Worm (Caenorhabditis elegans) whole organism, late embryonic: ENCODE measurements around the gene let-418.

Source experiments
- C08G9.2 ChIP-seq: sonication (generic microtip); optimal IDR thresholded peaks from 2 replicates; lab custom pipeline; 2016; ENCODE audit warnings: mild to moderate bottlenecking, missing genetic modification characterization, moderate library complexity, missing compliant biosample characterization
- T23F11.4 ChIP-seq: fragments of 200-800 bp; sonication (Bioruptor generic); optimal IDR thresholded peaks from 2 replicates; lab custom pipeline; 2018; ENCODE audit warnings: mild to moderate bottlenecking, missing genetic modification characterization, missing compliant biosample characterization
- ahr-1 ChIP-seq: sonication (generic microtip); optimal IDR thresholded peaks from 2 replicates; lab custom pipeline; 2016; ENCODE audit warnings: missing genetic modification characterization, missing compliant biosample characterization
- ceh-14 ChIP-seq: sonication (generic microtip); optimal IDR thresholded peaks from 2 replicates; lab custom pipeline; 2016; ENCODE audit warnings: missing genotype, missing genetic modification characterization, missing compliant biosample characterization
- ceh-19 ChIP-seq: fragments of 200-800 bp; sonication (Bioruptor generic); optimal IDR thresholded peaks from 2 replicates; lab custom pipeline; 2018; ENCODE audit warnings: mild to moderate bottlenecking, missing genetic modification characterization, missing compliant biosample characterization
- ceh-2 ChIP-seq: sonication (generic microtip); optimal IDR thresholded peaks from 2 replicates; lab custom pipeline; 2016; ENCODE audit warnings: missing genotype, missing genetic modification characterization, missing compliant biosample characterization
- ceh-31 ChIP-seq: sonication (generic microtip); optimal IDR thresholded peaks from 2 replicates; lab custom pipeline; 2016; ENCODE audit warnings: missing genetic modification characterization, missing compliant biosample characterization
- ceh-34 ChIP-seq: sonication (generic microtip); optimal IDR thresholded peaks from 2 replicates; lab custom pipeline; 2016; ENCODE audit warnings: mild to moderate bottlenecking, missing genetic modification characterization, missing compliant biosample characterization
- ceh-45 ChIP-seq: fragments of 200-800 bp; sonication (Bioruptor generic); IDR thresholded peaks from 2 replicates; pipeline ENCODE4 v1.3.6; 2022; ENCODE audit warnings: missing genetic modification reagents, missing genetic modification characterization, missing compliant biosample characterization
- ceh-48 ChIP-seq: sonication (generic microtip); optimal IDR thresholded peaks from 2 replicates; lab custom pipeline; 2016; ENCODE audit warnings: missing genetic modification characterization, inconsistent platforms, missing compliant biosample characterization
- ceh-6 ChIP-seq: fragments of 200-800 bp; sonication (Bioruptor generic); optimal IDR thresholded peaks from 2 replicates; lab custom pipeline; 2018; ENCODE audit warnings: mild to moderate bottlenecking, missing genetic modification characterization, missing compliant biosample characterization
- ceh-9 ChIP-seq: sonication (generic microtip); optimal IDR thresholded peaks from 2 replicates; lab custom pipeline; 2016; ENCODE audit warnings: mild to moderate bottlenecking, missing genetic modification characterization, inconsistent platforms, missing compliant biosample characterization
- che-1 ChIP-seq: sonication (generic microtip); optimal IDR thresholded peaks from 2 replicates; lab custom pipeline; 2016; ENCODE audit warnings: mild to moderate bottlenecking, missing genetic modification characterization, missing compliant biosample characterization
- elt-2 ChIP-seq: sonication (generic microtip); optimal IDR thresholded peaks from 2 replicates; lab custom pipeline; 2016; ENCODE audit warnings: missing genetic modification reagents, missing genetic modification characterization, missing compliant biosample characterization
- elt-4 ChIP-seq: sonication (generic microtip); optimal IDR thresholded peaks from 2 replicates; lab custom pipeline; 2016; ENCODE audit warnings: missing genetic modification characterization, missing compliant biosample characterization
- ets-4 ChIP-seq: sonication (generic microtip); optimal IDR thresholded peaks from 2 replicates; lab custom pipeline; 2016; ENCODE audit warnings: missing genetic modification characterization, missing compliant biosample characterization
- fkh-6 ChIP-seq: sonication (generic microtip); optimal IDR thresholded peaks from 2 replicates; lab custom pipeline; 2016; ENCODE audit warnings: missing genetic modification characterization, missing compliant biosample characterization
- gmeb-2 ChIP-seq: sonication (generic microtip); optimal IDR thresholded peaks from 2 replicates; lab custom pipeline; 2016; ENCODE audit warnings: missing genetic modification characterization, inconsistent platforms, missing compliant biosample characterization
- hlh-13 ChIP-seq: fragments of 200-800 bp; sonication (Bioruptor generic); optimal IDR thresholded peaks from 2 replicates; lab custom pipeline; 2018; ENCODE audit warnings: mild to moderate bottlenecking, missing genetic modification characterization, missing compliant biosample characterization
- hlh-15 ChIP-seq: sonication (generic microtip); optimal IDR thresholded peaks from 2 replicates; lab custom pipeline; 2016; ENCODE audit warnings: missing genetic modification characterization, missing compliant biosample characterization
- hlh-30 ChIP-seq: sonication (generic microtip); optimal IDR thresholded peaks from 2 replicates; lab custom pipeline; 2017; ENCODE audit warnings: antibody characterized with exemption, missing genetic modification characterization, missing compliant biosample characterization; ENCODE audit not compliant: insufficient read depth
- nhr-11 ChIP-seq: fragments of 150-350 bp; optimal IDR thresholded peaks from 2 replicates; lab custom pipeline; 2014; ENCODE audit warnings: missing biosample characterization, missing genetic modification characterization
- pag-3 ChIP-seq: sonication (generic microtip); optimal IDR thresholded peaks from 2 replicates; lab custom pipeline; 2016; ENCODE audit warnings: missing compliant biosample characterization, missing genetic modification characterization, borderline replicate concordance
- pat-9 ChIP-seq: fragments of 200-800 bp; sonication (Bioruptor generic); optimal IDR thresholded peaks from 2 replicates; lab custom pipeline; 2018; ENCODE audit warnings: mild to moderate bottlenecking, missing genetic modification characterization, moderate library complexity, missing compliant biosample characterization
- sdc-2 ChIP-seq: sonication (generic microtip); optimal IDR thresholded peaks from 2 replicates; lab custom pipeline; 2016; ENCODE audit warnings: missing genotype, missing genetic modification characterization, missing compliant biosample characterization
- syd-9 ChIP-seq: sonication (generic microtip); optimal IDR thresholded peaks from 2 replicates; lab custom pipeline; 2016; ENCODE audit warnings: mild to moderate bottlenecking, missing genetic modification characterization, moderate library complexity, missing compliant biosample characterization
- ttx-3 ChIP-seq: sonication (generic microtip); optimal IDR thresholded peaks from 2 replicates; lab custom pipeline; 2016; ENCODE audit warnings: missing genetic modification reagents, missing genetic modification characterization, missing compliant biosample characterization
- unc-3 ChIP-seq, 2 experiments: fragments of 200-800 bp in 1 of 2; sonication (Bioruptor generic) in 1 of 2; sonication (generic microtip) in 1 of 2; conservative IDR thresholded peaks in 1 of 2; optimal IDR thresholded peaks in 1 of 2; 2 replicates each; pipeline versions ENCODE4 v1.3.6 to Lab custom; 2016 to 2022; ENCODE audit warnings: missing compliant biosample characterization in 2 of 2, missing genetic modification characterization in 2 of 2, missing genetic modification reagents in 1 of 2
- unc-55 ChIP-seq: sonication (generic microtip); optimal IDR thresholded peaks from 2 replicates; lab custom pipeline; 2017; ENCODE audit warnings: missing biosample characterization, missing genetic modification reagents, missing genetic modification characterization
- zip-5 ChIP-seq: sonication (generic microtip); optimal IDR thresholded peaks from 2 replicates; lab custom pipeline; 2016; ENCODE audit warnings: missing genetic modification characterization, missing compliant biosample characterization
- ztf-16 ChIP-seq: sonication (generic microtip); optimal IDR thresholded peaks from 2 replicates; lab custom pipeline; 2017; ENCODE audit warnings: missing genetic modification characterization, missing compliant biosample characterization

let-418 gene

DNA sequence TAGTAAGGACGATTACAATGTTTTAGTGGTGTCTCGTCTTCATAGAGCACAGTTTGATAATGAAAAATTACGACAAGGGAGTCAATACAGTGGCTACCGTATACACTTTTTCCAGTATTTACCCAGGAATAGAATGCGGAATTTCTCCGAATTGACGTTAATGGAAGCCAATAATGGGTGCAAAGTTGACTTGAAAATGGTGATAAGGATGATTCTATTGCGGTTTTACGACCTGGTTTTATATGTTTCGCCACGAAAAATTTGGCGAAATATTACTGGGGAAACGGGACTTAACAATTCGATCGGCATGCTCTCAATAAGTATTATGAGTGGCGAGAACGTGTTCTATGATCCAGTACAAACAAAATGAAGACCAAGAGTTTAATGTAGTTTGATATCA lies 6.7 kb upstream of the let-418 start:
- TF ChIP-seq syd-9 (tag; lab: Kevin White, UChicago): no peak

DNA sequence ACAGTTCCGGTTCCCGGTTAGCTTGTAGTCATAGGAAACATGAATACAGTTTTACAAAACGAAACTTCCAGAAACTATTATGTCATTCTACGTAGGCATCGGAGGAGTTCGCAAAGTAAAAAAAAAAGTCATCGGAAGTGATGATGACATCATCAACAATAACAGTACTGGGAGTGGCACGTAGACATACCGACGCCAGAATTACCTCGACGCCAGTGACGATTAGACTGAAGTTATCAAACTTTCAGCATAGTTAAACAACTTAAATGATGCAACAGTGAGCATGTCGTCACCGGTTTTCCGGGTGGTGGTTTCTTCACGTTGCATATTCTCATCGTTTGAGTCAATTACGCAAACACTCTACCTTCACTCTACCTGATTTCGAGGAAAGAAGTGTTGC lies 6.2 kb upstream of the let-418 start:
- no peak for TF ChIP-seq ttx-3 (tag; lab: Kevin White, UChicago)
- TF ChIP-seq elt-4: no peak
- no peak for TF ChIP-seq gmeb-2 (tag; lab: Kevin White, UChicago)
- no peak for TF ChIP-seq sdc-2 (tag; lab: Kevin White, UChicago)
- TF ChIP-seq ahr-1 (tag; lab: Kevin White, UChicago): no peak
- no peak for TF ChIP-seq hlh-15
- TF ChIP-seq fkh-6 (tag; lab: Kevin White, UChicago): no peak
- TF ChIP-seq ceh-34: no peak
- TF ChIP-seq ceh-14 (tag; lab: Kevin White, UChicago): no peak
- no peak for TF ChIP-seq ceh-31 (tag; lab: Kevin White, UChicago)
- TF ChIP-seq ceh-19: no peak
- TF ChIP-seq ceh-2 (tag; lab: Kevin White, UChicago): no peak
- TF ChIP-seq C08G9.2: no peak
- no peak for TF ChIP-seq nhr-11 (tag; lab: Kevin White, UChicago)
- no peak for TF ChIP-seq ceh-45 (GFP tag; lab: Robert Waterston, UW)
- no peak for TF ChIP-seq pag-3 (tag; lab: Kevin White, UChicago)
- TF ChIP-seq unc-3 (GFP tag; conservative IDR thresholded peaks at IDR 0.05; lab: Robert Waterston, UW): no peak
- no peak for TF ChIP-seq unc-3 (tag; optimal IDR thresholded peaks at IDR 0.05; lab: Kevin White, UChicago)
- TF ChIP-seq T23F11.4 (GFP tag; lab: Kevin White, UChicago): no peak
- TF ChIP-seq hlh-30: no peak
- TF ChIP-seq, all 69 proteins: peak for 0

DNA sequence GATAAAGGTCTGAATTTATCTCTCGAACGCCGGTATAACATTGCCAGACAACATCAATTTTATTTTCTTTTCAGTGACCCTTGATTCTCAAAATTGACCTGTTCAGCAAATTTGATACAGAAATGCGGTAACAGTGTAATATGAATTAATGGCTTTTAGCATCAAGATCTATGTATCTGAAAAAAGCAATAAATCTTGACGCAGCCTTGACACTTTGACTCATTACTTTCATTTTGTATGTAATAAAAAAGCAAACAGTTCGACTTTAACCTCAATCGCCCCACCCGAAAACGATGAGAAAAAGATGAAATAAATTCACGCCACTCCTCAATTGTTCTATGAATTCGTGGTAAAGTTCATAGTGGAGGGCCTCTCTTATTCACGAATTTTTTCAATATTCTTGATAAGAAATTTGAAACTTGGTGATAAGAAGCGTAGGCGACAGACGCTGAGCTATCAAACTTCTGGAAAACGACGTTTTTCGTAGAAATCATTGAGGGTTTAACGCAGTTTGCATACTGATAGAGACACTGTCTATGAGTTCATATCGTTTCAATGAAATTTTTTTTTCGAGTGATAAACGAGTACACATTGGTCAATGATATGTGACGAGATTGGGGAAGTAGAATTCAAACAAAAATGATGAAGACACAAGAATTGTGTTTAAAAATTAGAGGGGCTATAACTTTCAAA lies 5.0 kb upstream of the let-418 start:
- peak; percentile 26 for TF ChIP-seq elt-2 (tag; lab: Kevin White, UChicago)
- TF ChIP-seq ceh-2 (tag; lab: Kevin White, UChicago): no peak
- no peak for TF ChIP-seq unc-3 (GFP tag; conservative IDR thresholded peaks at IDR 0.05; lab: Robert Waterston, UW)
- TF ChIP-seq unc-3 (tag; optimal IDR thresholded peaks at IDR 0.05; lab: Kevin White, UChicago): no peak
- TF ChIP-seq ceh-6 (GFP tag; lab: Kevin White, UChicago): no peak
- TF ChIP-seq zip-5 (tag; lab: Kevin White, UChicago): no peak

DNA sequence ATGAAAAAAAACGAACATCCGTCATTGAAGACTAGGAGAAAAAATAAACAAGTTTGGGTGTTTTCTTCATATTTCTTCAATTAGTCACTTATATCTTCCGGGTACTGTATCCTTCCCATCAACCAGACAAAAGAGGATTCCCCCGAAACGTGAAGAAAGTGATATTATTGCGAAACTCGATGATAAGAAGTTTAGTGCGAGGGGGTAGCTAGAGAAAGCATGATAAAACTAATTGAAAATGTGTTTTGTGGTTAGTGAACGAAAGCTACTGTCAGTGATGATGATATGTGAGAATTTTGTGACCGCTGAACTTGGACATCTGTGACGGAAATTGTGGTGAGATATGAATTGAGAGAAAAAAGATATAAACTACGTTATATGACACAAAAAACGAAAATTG lies 3.7 kb upstream of the let-418 start:
- TF ChIP-seq che-1 (tag; lab: Kevin White, UChicago) (no peak), C08G9.2 (no peak), gmeb-2 (tag; lab: Kevin White, UChicago) (no peak), ets-4 (no peak), ceh-6 (GFP tag; lab: Kevin White, UChicago) (no peak), ahr-1 (tag; lab: Kevin White, UChicago) (no peak), ztf-16 (no peak), ceh-9 (no peak), ceh-19 (no peak), ceh-14 (tag; lab: Kevin White, UChicago) (no peak), pat-9 (tag; lab: Kevin White, UChicago) (no peak), sdc-2 (tag; lab: Kevin White, UChicago) (no peak), ceh-45 (GFP tag; lab: Robert Waterston, UW) (no peak)

DNA sequence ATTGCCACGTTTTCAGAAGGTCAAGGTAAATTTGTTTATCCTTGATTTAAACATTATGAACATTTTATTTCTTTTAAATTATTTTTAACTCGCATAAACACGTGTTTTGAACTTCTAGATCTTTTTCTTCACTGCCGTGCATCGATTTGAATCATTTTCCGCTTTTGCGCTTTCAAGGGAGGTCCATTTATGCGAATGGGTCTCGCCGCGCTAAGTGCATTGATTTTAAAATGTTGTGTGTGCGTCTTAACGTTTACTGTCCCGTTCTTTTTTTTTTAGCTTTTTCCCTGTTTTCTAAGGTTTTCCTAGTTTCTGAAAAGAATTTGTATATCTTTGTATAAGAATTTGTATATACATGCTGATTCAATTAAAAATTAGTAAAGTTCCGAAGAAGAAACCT lies 1.2 kb upstream of the let-418 start:
- TF ChIP-seq ceh-6 (GFP tag; lab: Kevin White, UChicago) (no peak), syd-9 (tag; lab: Kevin White, UChicago) (no peak), ceh-34 (no peak), ahr-1 (tag; lab: Kevin White, UChicago) (no peak), unc-55 (no peak), hlh-13 (no peak), ceh-48 (tag; lab: Kevin White, UChicago) (no peak), hlh-30 (no peak), ceh-45 (GFP tag; lab: Robert Waterston, UW) (no peak)
